Fruit fly (Drosophila melanogaster): Measurements from ENCODE around the gene CG32119.

Gene CG32119

DNA sequence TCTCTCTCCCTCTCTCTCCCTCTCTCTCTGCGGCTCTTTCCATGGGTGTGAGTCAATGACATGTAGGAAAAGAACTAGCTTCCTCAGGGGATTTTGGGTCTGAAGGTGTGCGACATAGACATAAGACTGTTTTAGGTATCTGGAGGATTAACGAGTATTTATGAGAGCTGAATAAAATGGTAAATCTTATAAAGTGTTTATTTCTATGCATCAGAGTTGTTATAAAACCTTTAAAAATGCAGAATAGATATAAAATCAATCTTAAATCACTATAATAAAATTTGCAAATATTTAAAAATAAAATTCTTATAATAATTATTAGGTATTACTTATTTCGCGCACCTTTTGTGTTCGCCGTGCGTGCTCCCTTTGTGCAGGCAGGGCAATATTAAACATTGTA, 11.4 kb downstream of the CG32119 start (continued):
- TF ChIP-seq CG12071 (GFP tag; optimal IDR thresholded peaks at IDR 0.05) (no peak), CG2678 (tag; optimal IDR thresholded peaks at IDR 0.05) (peak; percentile 47), HLH3B (GFP tag; IDR thresholded peaks at IDR 0.05) (peak; percentile 46; the same call in 1 of the 2 replicates), CG7745 (tag; optimal IDR thresholded peaks at IDR 0.05) (no peak), CG4282 (GFP tag; optimal IDR thresholded peaks at IDR 0.05) (no peak), B-H2 (GFP tag; optimal IDR thresholded peaks at IDR 0.05) (no peak), CG7556 (GFP tag; optimal IDR thresholded peaks at IDR 0.05) (peak; percentile 44), CrebB (tag; optimal IDR thresholded peaks at IDR 0.05) (no peak), CG9609 (GFP tag; optimal IDR thresholded peaks at IDR 0.05) (no peak), HLH54F (GFP tag; optimal IDR thresholded peaks at IDR 0.05) (no peak), CG15601 (tag; optimal IDR thresholded peaks at IDR 0.05) (no peak), CG12236 (GFP tag; optimal IDR thresholded peaks at IDR 0.05) (no peak), HHEX (GFP tag; optimal IDR thresholded peaks at IDR 0.05) (no peak), wek (GFP tag; optimal IDR thresholded peaks at IDR 0.05) (no peak), CG32532 (GFP tag; IDR thresholded peaks at IDR 0.05) (no peak), seq (GFP tag; IDR thresholded peaks at IDR 0.05) (no peak), CG3995 (GFP tag; optimal IDR thresholded peaks at IDR 0.05) (no peak), Ptx1 (GFP tag; IDR thresholded peaks at IDR 0.05) (peak; percentile 56), sisA (GFP tag; IDR thresholded peaks at IDR 0.05) (no peak), Awh (GFP tag; IDR thresholded peaks at IDR 0.05) (0 out of 2 replicates have a peak, but pooled peaks have one; percentile 6), Poxn (GFP tag; IDR thresholded peaks at IDR 0.05) (no peak), Hmx (GFP tag; optimal IDR thresholded peaks at IDR 0.05) (no peak), pfk (GFP tag; optimal IDR thresholded peaks at IDR 0.05) (no peak), Pdp1 (GFP tag; optimal IDR thresholded peaks at IDR 0.05) (no peak), odd (GFP tag; optimal IDR thresholded peaks at IDR 0.05) (no peak), CG7357 (GFP tag; IDR thresholded peaks at IDR 0.05) (no peak), CG14965 (GFP tag; optimal IDR thresholded peaks at IDR 0.05; ENCODE audit: borderline replicate concordance) (no peak), Mes4 (GFP tag; optimal IDR thresholded peaks at IDR 0.05) (no peak), CG10543 (GFP tag; optimal IDR thresholded peaks at IDR 0.05) (no peak), cwo (GFP tag; optimal IDR thresholded peaks at IDR 0.05) (no peak), tgo (GFP tag; IDR thresholded peaks at IDR 0.05) (0 out of 3 replicates have a peak, but pooled peaks have one; percentile 13), E2f1 (GFP tag; IDR thresholded peaks at IDR 0.05) (peak; percentile 41; the same call in 1 of the 2 replicates), CG31441 (GFP tag; IDR thresholded peaks at IDR 0.05) (peak; percentile 53), esg (GFP tag; conservative IDR thresholded peaks at IDR 0.05) (no peak), sim (GFP tag; IDR thresholded peaks at IDR 0.05) (no peak), kni (GFP tag; optimal IDR thresholded peaks at IDR 0.05) (no peak), CG16779 (GFP tag; IDR thresholded peaks at IDR 0.05) (no peak), CG16815 (GFP tag; optimal IDR thresholded peaks at IDR 0.05) (no peak), Xrp1 (GFP tag; IDR thresholded peaks at IDR 0.05) (peak; percentile 6; the same call in 1 of the 2 replicates), grau (tag; optimal IDR thresholded peaks at IDR 0.05) (peak; percentile 50), fd96Cb (tag; optimal IDR thresholded peaks at IDR 0.05) (peak; percentile 29), crc (GFP tag; optimal IDR thresholded peaks at IDR 0.05) (no peak), CG10366 (GFP tag; IDR thresholded peaks at IDR 0.05) (no peak), Asciz (GFP tag; optimal IDR thresholded peaks at IDR 0.05) (no peak), CG11398 (GFP tag; optimal IDR thresholded peaks at IDR 0.05) (no peak), CG18619 (GFP tag; optimal IDR thresholded peaks at IDR 0.05) (no peak), Deaf1 (tag; optimal IDR thresholded peaks at IDR 0.05) (peak; percentile 12), CG32767 (GFP tag; IDR thresholded peaks at IDR 0.05) (no peak), CG15269 (tag; optimal IDR thresholded peaks at IDR 0.05) (no peak), btn (GFP tag; optimal IDR thresholded peaks at IDR 0.05) (no peak), CG13624 (GFP tag; optimal IDR thresholded peaks at IDR 0.05) (no peak), salm (tag; optimal IDR thresholded peaks at IDR 0.05) (no peak)

Measured in whole organism, embryonic.